Fruit fly (Drosophila melanogaster): Measurements from ENCODE around the gene CG9951.
A peak's percentile ranks its signal among the peaks of the same experiment; 100 is the strongest.

Gene CG9951

DNA sequence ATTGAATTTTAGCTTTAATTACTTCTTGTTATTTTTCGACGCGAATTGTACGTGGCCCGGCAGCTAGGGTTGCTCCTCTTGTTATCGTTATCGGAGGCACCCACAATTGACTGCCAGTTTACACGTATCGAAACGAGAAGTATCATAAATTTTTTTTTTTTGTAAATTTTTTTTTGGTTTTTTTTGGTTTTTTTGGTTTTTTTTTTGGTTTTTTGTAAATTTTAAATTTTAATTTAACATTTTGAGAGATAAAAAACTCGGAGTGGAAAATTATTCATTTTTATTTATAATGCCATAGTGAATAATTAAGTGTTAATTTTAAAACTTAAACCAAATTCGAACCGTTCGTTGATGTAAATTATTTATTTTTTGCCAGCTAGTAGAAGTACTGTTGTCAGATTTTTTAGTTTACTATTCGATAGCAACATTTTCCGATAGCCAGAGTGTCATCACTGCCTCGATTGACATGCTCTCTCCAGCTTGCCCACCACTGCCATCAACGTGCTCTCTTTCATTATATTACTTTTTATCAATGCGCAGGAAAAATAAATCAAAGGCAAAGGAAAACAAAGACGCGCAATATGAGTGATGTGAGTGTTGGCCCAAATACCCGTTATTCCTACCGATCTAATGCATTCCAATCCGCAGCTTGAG, 17.9 kb upstream of the CG9951 start, which contains the start of the genes kud and Zcchc7 (continued):
- TF ChIP-seq CG2875 (GFP tag; optimal IDR thresholded peaks at IDR 0.05) (no peak), CG16863 (GFP tag; optimal IDR thresholded peaks at IDR 0.05) (peak; percentile 13), CG30431 (GFP tag; optimal IDR thresholded peaks at IDR 0.05) (no peak), CG13287 (GFP tag; IDR thresholded peaks at IDR 0.05; ENCODE audit: partially characterized antibody) (peak; percentile 39; the same call in 1 of the 2 replicates), Hmr (GFP tag; optimal IDR thresholded peaks at IDR 0.05) (no peak), CG15514 (GFP tag; optimal IDR thresholded peaks at IDR 0.05) (peak; percentile 66), CG14710 (tag; optimal IDR thresholded peaks at IDR 0.05) (peak; percentile 78), CG9727 (GFP tag; optimal IDR thresholded peaks at IDR 0.05) (peak; percentile 77), HHEX (GFP tag; optimal IDR thresholded peaks at IDR 0.05) (no peak), CG8089 (GFP tag; optimal IDR thresholded peaks at IDR 0.05) (no peak), CG10654 (GFP tag; optimal IDR thresholded peaks at IDR 0.05) (peak; percentile 42), kay (GFP tag; optimal IDR thresholded peaks at IDR 0.05) (peak; percentile 38), CG12299 (tag; optimal IDR thresholded peaks at IDR 0.05) (peak; percentile 21), CG16813 (GFP tag; IDR thresholded peaks at IDR 0.05; ENCODE audit: partially characterized antibody) (peak; percentile 51; the same call in 2 of the 3 replicates), insv (GFP tag; optimal IDR thresholded peaks at IDR 0.05) (peak in 1 of 2 experiments; percentile 50), prd (optimal IDR thresholded peaks at IDR 0.05) (no peak), prd (GFP tag; IDR thresholded peaks at IDR 0.05) (peak; percentile 46; the same call in 1 of the 3 replicates), CG10979 (tag; optimal IDR thresholded peaks at IDR 0.05) (peak; percentile 20), CG6854 (GFP tag; optimal IDR thresholded peaks at IDR 0.05) (no peak), yki (optimal IDR thresholded peaks at IDR 0.05) (no peak), zfh1 (GFP tag; IDR thresholded peaks at IDR 0.05) (no peak), org-1 (GFP tag; optimal IDR thresholded peaks at IDR 0.05) (no peak), sisA (GFP tag; IDR thresholded peaks at IDR 0.05) (peak; percentile 12; the same call in 1 of the 2 replicates), jing (GFP tag; optimal IDR thresholded peaks at IDR 0.05) (no peak), CG9876 (GFP tag; optimal IDR thresholded peaks at IDR 0.05) (no peak), salm (tag; optimal IDR thresholded peaks at IDR 0.05) (no peak), CG17829 (tag; optimal IDR thresholded peaks at IDR 0.05) (peak; percentile 76), CG30020 (tag; optimal IDR thresholded peaks at IDR 0.05) (peak; percentile 87), Hsf (GFP tag; optimal IDR thresholded peaks at IDR 0.05) (peak; percentile 62), CG9215 (GFP tag; IDR thresholded peaks at IDR 0.05) (peak; percentile 32; the same call in 1 of the 2 replicates), al (GFP tag; IDR thresholded peaks at IDR 0.05) (0 out of 2 replicates have a peak, but pooled peaks have one; percentile 42), Hmx (GFP tag; optimal IDR thresholded peaks at IDR 0.05) (no peak), Taf1 (GFP tag; IDR thresholded peaks at IDR 0.05) (no peak), Neu2 (GFP tag; optimal IDR thresholded peaks at IDR 0.05; ENCODE audit: borderline replicate concordance) (no peak), fd96Cb (tag; optimal IDR thresholded peaks at IDR 0.05) (peak; percentile 26), mam (GFP tag; optimal IDR thresholded peaks at IDR 0.05) (peak; percentile 64), vfl (GFP tag; optimal IDR thresholded peaks at IDR 0.05) (peak; percentile 36), Kr (GFP tag; optimal IDR thresholded peaks at IDR 0.05) (no peak), CG10462 (GFP tag; optimal IDR thresholded peaks at IDR 0.05) (peak; percentile 48), rib (GFP tag; IDR thresholded peaks at IDR 0.05) (no peak), CG14860 (GFP tag; IDR thresholded peaks at IDR 0.05; ENCODE audit: partially characterized antibody) (peak; percentile 45; the same call in 1 of the 3 replicates), cwo (GFP tag; optimal IDR thresholded peaks at IDR 0.05) (peak; percentile 37), CG15696 (tag; optimal IDR thresholded peaks at IDR 0.05) (peak; percentile 59), Sry-β (GFP tag; optimal IDR thresholded peaks at IDR 0.05) (peak; percentile 82), CG9437 (GFP tag; optimal IDR thresholded peaks at IDR 0.05) (peak; percentile 57), bowl (GFP tag; IDR thresholded peaks at IDR 0.05) (no peak), kah (GFP tag; optimal IDR thresholded peaks at IDR 0.05) (no peak), zen2 (GFP tag; IDR thresholded peaks at IDR 0.05; ENCODE audit: partially characterized antibody) (no peak), CG11456 (GFP tag; IDR thresholded peaks at IDR 0.05) (no peak), Ets65A (GFP tag) (peak; percentile 7)

Data from whole organism, embryonic.